Worm (Caenorhabditis elegans): Measurements from ENCODE around the gene R07H5.11.

ce11 chrIV:11169652-11170051 lies 32.9 kb upstream of the R07H5.11 start, which contains the start of gene nhr-67:
- no peak for TF ChIP-seq W03F9.2 (tag; optimal IDR thresholded peaks at IDR 0.05)
- no peak for TF ChIP-seq him-1 (tag; optimal IDR thresholded peaks at IDR 0.05)
